Worm (Caenorhabditis elegans): ENCODE data around the gene ufbp-1.
A peak's percentile ranks its signal among the peaks of the same experiment; 100 is the strongest.

Gene ufbp-1

ce11 chrIII:8446534-8446933 is 3.1 kb upstream of the ufbp-1 start, which contains the start of gene hsp-110:
Gene hsp-110, minus strand, starts transcription at chrIII:8446909.
- TF ChIP-seq cebp-2 (GFP tag; IDR thresholded peaks at IDR 0.05) (no peak), pbrm-1 (GFP tag; IDR thresholded peaks at IDR 0.05) (0 out of 2 replicates have a peak, but pooled peaks have one; percentile 12), ceh-100 (GFP tag; IDR thresholded peaks at IDR 0.05) (no peak), repo-1 (tag; optimal IDR thresholded peaks at IDR 0.05) (no peak), egl-18 (GFP tag; IDR thresholded peaks at IDR 0.05) (no peak), snpc-4 (GFP tag; optimal IDR thresholded peaks at IDR 0.05) (no peak), snpc-4 (tag; optimal IDR thresholded peaks at IDR 0.05) (peak in 1 of 4 experiments; percentile 18), sptf-2 (GFP tag; optimal IDR thresholded peaks at IDR 0.05) (peak; percentile 75), lin-35 (GFP tag; optimal IDR thresholded peaks at IDR 0.05) (no peak), ztf-25 (GFP tag; IDR thresholded peaks at IDR 0.05) (peak; percentile 18; the same call in 1 of the 2 replicates), lin-26 (GFP tag; IDR thresholded peaks at IDR 0.05) (peak; percentile 67), egl-44 (GFP tag; IDR thresholded peaks at IDR 0.05) (no peak), ztf-18 (tag; optimal IDR thresholded peaks at IDR 0.05) (peak; percentile 24), dox-1 (GFP tag; IDR thresholded peaks at IDR 0.05) (peak; percentile 82; the same call in 1 of the 2 replicates), ceh-40 (GFP tag; IDR thresholded peaks at IDR 0.05) (peak; percentile 44; the same call in 1 of the 2 replicates), lin-40 (tag; optimal IDR thresholded peaks at IDR 0.05) (no peak), die-1 (tag; optimal IDR thresholded peaks at IDR 0.05) (no peak)

- TF ChIP-seq B0261.1 (tag; optimal IDR thresholded peaks at IDR 0.05) (no peak), attf-6 (GFP tag; IDR thresholded peaks at IDR 0.05) (no peak), hrde-1 (tag; optimal IDR thresholded peaks at IDR 0.05; ENCODE audit: borderline replicate concordance) (no peak), Y79H2A.3 (GFP tag; conservative IDR thresholded peaks at IDR 0.05) (no peak), F39B2.1 (GFP tag; IDR thresholded peaks at IDR 0.05) (peak; percentile 61; the same call in 1 of the 2 replicates), T07F8.4 (tag; optimal IDR thresholded peaks at IDR 0.05) (no peak), xnd-1 (tag; optimal IDR thresholded peaks at IDR 0.05) (no peak), madf-8 (GFP tag; conservative IDR thresholded peaks at IDR 0.05) (no peak), hlh-12 (tag; optimal IDR thresholded peaks at IDR 0.05) (no peak), hmg-1.2 (GFP tag; IDR thresholded peaks at IDR 0.05) (no peak), ceh-40 (GFP tag; IDR thresholded peaks at IDR 0.05) (no peak), tbx-9 (tag; optimal IDR thresholded peaks at IDR 0.05; ENCODE audit: borderline replicate concordance) (no peak), sptf-2 (GFP tag; optimal IDR thresholded peaks at IDR 0.05) (no peak), D2030.7 (GFP tag; IDR thresholded peaks at IDR 0.05) (no peak), sea-2 (GFP tag; IDR thresholded peaks at IDR 0.05) (no peak), unc-130 (GFP tag; optimal IDR thresholded peaks at IDR 0.05) (no peak), egl-44 (GFP tag; IDR thresholded peaks at IDR 0.05) (0 out of 2 replicates have a peak, but pooled peaks have one; percentile 18), C17E4.6 (GFP tag; IDR thresholded peaks at IDR 0.05) (no peak), F52B5.7 (tag; optimal IDR thresholded peaks at IDR 0.05) (no peak), egrh-3 (GFP tag; IDR thresholded peaks at IDR 0.05) (no peak), rpc-1 (optimal IDR thresholded peaks at IDR 0.05) (no peak), rpc-1 (tag; optimal IDR thresholded peaks at IDR 0.05) (no peak), lag-1 (GFP tag; IDR thresholded peaks at IDR 0.05) (no peak), ztf-25 (GFP tag; IDR thresholded peaks at IDR 0.05) (no peak), ZK185.1 (tag; optimal IDR thresholded peaks at IDR 0.05; ENCODE audit: poor library complexity, severe bottlenecking) (no peak), Y67H2A.10 (GFP tag; conservative IDR thresholded peaks at IDR 0.05) (no peak), bed-2 (GFP tag; IDR thresholded peaks at IDR 0.05) (no peak), hsf-1 (GFP tag; IDR thresholded peaks at IDR 0.05) (no peak), dox-1 (GFP tag; IDR thresholded peaks at IDR 0.05) (no peak), Y53G8AR.9 (GFP tag; conservative IDR thresholded peaks at IDR 0.05) (peak; percentile 70), ztf-26 (tag; optimal IDR thresholded peaks at IDR 0.05) (no peak), fkh-3 (tag; optimal IDR thresholded peaks at IDR 0.05) (no peak), madf-6 (GFP tag; IDR thresholded peaks at IDR 0.05) (0 out of 2 replicates have a peak, but pooled peaks have one; percentile 51), pbrm-1 (GFP tag; IDR thresholded peaks at IDR 0.05) (no peak), lin-40 (tag; optimal IDR thresholded peaks at IDR 0.05) (no peak), attf-5 (GFP tag; optimal IDR thresholded peaks at IDR 0.05) (no peak), dpff-1 (tag; optimal IDR thresholded peaks at IDR 0.05) (no peak), attf-3 (GFP tag; conservative IDR thresholded peaks at IDR 0.05) (no peak)
Measured at ce11 chrIII:8446061-8446460, 2.7 kb upstream of the ufbp-1 start.
